Fruit fly (Drosophila melanogaster) whole organism, embryonic: ENCODE data around the gene CG31211.

ENCODE experiments used
- BEAF-32 ChIP-seq: fragments of 200-800 bp; sonication (Bioruptor generic); optimal IDR thresholded peaks from 3 replicates; lab custom pipeline; 2017; ENCODE audit warnings: missing biosample characterization, missing genetic modification characterization, mild to moderate bottlenecking, moderate library complexity, missing genetic modification reagents
- CG10267 ChIP-seq: fragments of 200-800 bp; sonication (Bioruptor generic); optimal IDR thresholded peaks from 2 replicates; lab custom pipeline; 2018; ENCODE audit warnings: missing biosample characterization, mild to moderate bottlenecking, missing genetic modification characterization, moderate library complexity
- CG10274 ChIP-seq: fragments of 200-800 bp; sonication (Bioruptor generic); optimal IDR thresholded peaks from 3 replicates; lab custom pipeline; 2017; ENCODE audit warnings: missing biosample characterization, mild to moderate bottlenecking, missing genetic modification characterization
- CG10462 ChIP-seq: fragments of 200-800 bp; sonication (Bioruptor generic); optimal IDR thresholded peaks from 2 replicates; lab custom pipeline; 2016; ENCODE audit warnings: missing biosample characterization, missing genetic modification characterization
- CG10979 ChIP-seq: fragments of 200-800 bp; sonication (Bioruptor generic); optimal IDR thresholded peaks from 2 replicates; lab custom pipeline; 2018; ENCODE audit warnings: missing biosample characterization, mild to moderate bottlenecking, missing genetic modification characterization, moderate library complexity
- CG11456 ChIP-seq: fragments of 200-800 bp; sonication (Bioruptor generic); IDR thresholded peaks from 3 replicates; pipeline ENCODE4 v1.3.6; 2022; ENCODE audit warnings: missing biosample characterization, missing genetic modification characterization
- CG12219 ChIP-seq: fragments of 200-800 bp; sonication (Bioruptor generic); optimal IDR thresholded peaks from 3 replicates; lab custom pipeline; 2018; ENCODE audit warnings: missing biosample characterization, mild to moderate bottlenecking, missing genetic modification characterization
- CG12236 ChIP-seq: fragments of 200-800 bp; sonication (Bioruptor generic); optimal IDR thresholded peaks from 2 replicates; lab custom pipeline; 2016; ENCODE audit warnings: missing biosample characterization, missing genetic modification characterization
- CG12299 ChIP-seq: fragments of 200-800 bp; sonication (Bioruptor generic); optimal IDR thresholded peaks from 2 replicates; lab custom pipeline; 2018; ENCODE audit warnings: missing biosample characterization, mild to moderate bottlenecking, missing genetic modification characterization
- CG12659 ChIP-seq: fragments of 200-800 bp; sonication (Bioruptor generic); optimal IDR thresholded peaks from 3 replicates; lab custom pipeline; 2017; ENCODE audit warnings: mild to moderate bottlenecking, missing biosample characterization, missing genetic modification reagents, missing genetic modification characterization
- CG12769 ChIP-seq: fragments of 200-800 bp; sonication (Bioruptor generic); optimal IDR thresholded peaks from 2 replicates; lab custom pipeline; 2019; ENCODE audit warnings: missing biosample characterization, mild to moderate bottlenecking, missing genetic modification characterization, moderate library complexity
- CG13296 ChIP-seq: fragments of 200-800 bp; sonication (Bioruptor generic); optimal IDR thresholded peaks from 3 replicates; lab custom pipeline; 2018; ENCODE audit warnings: missing biosample characterization, mild to moderate bottlenecking, missing genetic modification characterization
- CG13894 ChIP-seq: fragments of 200-800 bp; sonication (Bioruptor generic); optimal IDR thresholded peaks from 3 replicates; lab custom pipeline; 2018; ENCODE audit warnings: missing biosample characterization, mild to moderate bottlenecking, missing genetic modification characterization, moderate library complexity
- CG14050 ChIP-seq: fragments of 200-800 bp; sonication (Bioruptor generic); IDR thresholded peaks from 3 replicates; pipeline ENCODE4 v1.3.6; 2022; ENCODE audit warnings: missing biosample characterization, missing genetic modification characterization
- CG15073 ChIP-seq: fragments of 200-800 bp; sonication (Bioruptor generic); optimal IDR thresholded peaks from 2 replicates; lab custom pipeline; 2016; ENCODE audit warnings: missing biosample characterization, missing genetic modification characterization
- CG15479 ChIP-seq: fragments of 200-800 bp; sonication (Bioruptor generic); optimal IDR thresholded peaks from 3 replicates; lab custom pipeline; 2019; ENCODE audit warnings: missing biosample characterization, mild to moderate bottlenecking, missing genetic modification characterization, moderate library complexity
- CG1603 ChIP-seq: fragments of 200-800 bp; sonication (Bioruptor generic); optimal IDR thresholded peaks from 2 replicates; lab custom pipeline; 2019; ENCODE audit warnings: missing biosample characterization, mild to moderate bottlenecking, missing genetic modification characterization, moderate library complexity
- CG2120 ChIP-seq: fragments of 200-800 bp; sonication (Bioruptor generic); optimal IDR thresholded peaks from 3 replicates; lab custom pipeline; 2016; ENCODE audit warnings: missing biosample characterization, missing genetic modification characterization
- CG2712 ChIP-seq: fragments of 200-800 bp; optimal IDR thresholded peaks from 3 replicates; lab custom pipeline; 2019; ENCODE audit warnings: missing biosample characterization, mild to moderate bottlenecking, missing genetic modification characterization, moderate library complexity
- CG31365 ChIP-seq: fragments of 200-800 bp; sonication (Bioruptor generic); optimal IDR thresholded peaks from 2 replicates; lab custom pipeline; 2018; ENCODE audit warnings: missing biosample characterization, mild to moderate bottlenecking, missing genetic modification characterization
- CG3163 ChIP-seq: fragments of 200-800 bp; sonication (Bioruptor generic); optimal IDR thresholded peaks from 3 replicates; lab custom pipeline; 2016; ENCODE audit warnings: missing biosample characterization, missing genetic modification characterization
- CG8290 ChIP-seq, 3 experiments: fragments of 200-800 bp; sonication (Bioruptor generic); optimal IDR thresholded peaks; 2 replicates each; lab custom pipeline; 2016 to 2019; ENCODE audit warnings: missing biosample characterization in 3 of 3, missing genetic modification characterization in 3 of 3, mild to moderate bottlenecking in 2 of 3, moderate library complexity in 1 of 3
- CG8924 ChIP-seq: fragments of 200-800 bp; optimal IDR thresholded peaks from 3 replicates; lab custom pipeline; 2019; ENCODE audit warnings: missing biosample characterization, mild to moderate bottlenecking, missing genetic modification characterization, moderate library complexity
- CG9797 ChIP-seq: fragments of 200-800 bp; sonication (Bioruptor generic); optimal IDR thresholded peaks from 3 replicates; lab custom pipeline; 2018; ENCODE audit warnings: missing biosample characterization, mild to moderate bottlenecking, missing genetic modification characterization
- Dip3 ChIP-seq: fragments of 200-800 bp; sonication (Bioruptor generic); optimal IDR thresholded peaks from 3 replicates; lab custom pipeline; 2016; ENCODE audit warnings: missing biosample characterization, missing genetic modification characterization
- HHEX ChIP-seq: fragments of 200-800 bp; sonication (Bioruptor generic); optimal IDR thresholded peaks from 3 replicates; lab custom pipeline; 2017; ENCODE audit warnings: missing biosample characterization, mild to moderate bottlenecking, missing genetic modification characterization, missing genetic modification reagents
- HmgD ChIP-seq: fragments of 200-800 bp; sonication (Bioruptor generic); optimal IDR thresholded peaks from 3 replicates; lab custom pipeline; 2016; ENCODE audit warnings: missing biosample characterization, missing genetic modification characterization
- Mad ChIP-seq: fragments of 200-800 bp; sonication (Bioruptor generic); optimal IDR thresholded peaks from 2 replicates; lab custom pipeline; 2016; ENCODE audit warnings: missing biosample characterization, missing genetic modification characterization
- Scr ChIP-seq: fragments of 200-800 bp; sonication (Bioruptor generic); IDR thresholded peaks from 2 replicates; pipeline ENCODE4 v1.3.6; 2022; ENCODE audit warnings: missing biosample characterization, missing genetic modification characterization; ENCODE audit not compliant: partially characterized antibody
- Side ChIP-seq: fragments of 200-800 bp; sonication (Bioruptor generic); optimal IDR thresholded peaks from 2 replicates; lab custom pipeline; 2016; ENCODE audit warnings: missing biosample characterization, missing genetic modification characterization
- Usf ChIP-seq: fragments of 200-800 bp; sonication (Bioruptor generic); optimal IDR thresholded peaks from 2 replicates; lab custom pipeline; 2017; ENCODE audit warnings: missing genotype, missing biosample characterization, missing genetic modification characterization
- ab ChIP-seq: fragments of 200-800 bp; sonication (Bioruptor generic); optimal IDR thresholded peaks from 2 replicates; lab custom pipeline; 2016; ENCODE audit warnings: missing biosample characterization, missing genetic modification characterization
- amos ChIP-seq: fragments of 200-800 bp; sonication (Bioruptor generic); IDR thresholded peaks from 2 replicates; pipeline ENCODE4 v1.3.6; 2022; ENCODE audit warnings: missing biosample characterization, missing genetic modification characterization; ENCODE audit not compliant: partially characterized antibody
- cad ChIP-seq: fragments of >200 bp; optimal IDR thresholded peaks from 2 replicates; lab custom pipeline; 2017; ENCODE audit warnings: missing biosample characterization, missing genetic modification characterization
- gfzf ChIP-seq: fragments of 200-800 bp; sonication (Bioruptor generic); optimal IDR thresholded peaks from 2 replicates; lab custom pipeline; 2016; ENCODE audit warnings: missing biosample characterization, mild to moderate bottlenecking, missing genetic modification characterization, moderate library complexity
- her ChIP-seq: fragments of 200-800 bp; sonication (Bioruptor generic); optimal IDR thresholded peaks from 2 replicates; lab custom pipeline; 2016; ENCODE audit warnings: missing biosample characterization, missing genetic modification characterization
- jumu ChIP-seq: fragments of 200-800 bp; sonication (Bioruptor generic); optimal IDR thresholded peaks from 3 replicates; lab custom pipeline; 2016; ENCODE audit warnings: missing biosample characterization, missing genetic modification characterization
- ken ChIP-seq: fragments of 200-800 bp; sonication (Bioruptor generic); IDR thresholded peaks from 3 replicates; pipeline ENCODE4 v1.3.6; 2022; ENCODE audit warnings: missing biosample characterization, missing genetic modification characterization
- knrl ChIP-seq: fragments of 200-800 bp; sonication (Bioruptor generic); IDR thresholded peaks from 3 replicates; pipeline ENCODE4 v1.3.6; 2022; ENCODE audit warnings: missing biosample characterization, missing genetic modification characterization; ENCODE audit not compliant: partially characterized antibody
- lilli ChIP-seq: fragments of 200-800 bp; sonication (Bioruptor generic); optimal IDR thresholded peaks from 3 replicates; lab custom pipeline; 2016; ENCODE audit warnings: missing biosample characterization, missing genetic modification characterization
- mirr ChIP-seq: fragments of 200-800 bp; sonication (Bioruptor generic); optimal IDR thresholded peaks from 3 replicates; lab custom pipeline; 2018; ENCODE audit warnings: missing biosample characterization, mild to moderate bottlenecking, missing genetic modification characterization
- nerfin-1 ChIP-seq: fragments of 200-800 bp; sonication (Bioruptor generic); optimal IDR thresholded peaks from 3 replicates; lab custom pipeline; 2019; ENCODE audit warnings: missing biosample characterization, mild to moderate bottlenecking, missing genetic modification characterization, moderate library complexity
- nom ChIP-seq: fragments of 200-800 bp; sonication (Bioruptor generic); optimal IDR thresholded peaks from 2 replicates; lab custom pipeline; 2017; ENCODE audit warnings: missing biosample characterization, missing genetic modification characterization, mild to moderate bottlenecking, moderate library complexity, missing genetic modification reagents
- p53 ChIP-seq: fragments of 200-800 bp; sonication (Bioruptor generic); optimal IDR thresholded peaks from 2 replicates; lab custom pipeline; 2016; ENCODE audit warnings: missing biosample characterization, missing genetic modification characterization
- pb ChIP-seq: fragments of 200-800 bp; sonication (Bioruptor generic); optimal IDR thresholded peaks from 3 replicates; lab custom pipeline; 2016; ENCODE audit warnings: missing biosample characterization, missing genetic modification characterization
- pfk ChIP-seq: fragments of 200-800 bp; sonication (Bioruptor generic); optimal IDR thresholded peaks from 2 replicates; lab custom pipeline; 2018; ENCODE audit warnings: missing biosample characterization, mild to moderate bottlenecking, missing genetic modification characterization, moderate library complexity
- sim ChIP-seq: fragments of 200-800 bp; sonication (Bioruptor generic); IDR thresholded peaks from 2 replicates; pipeline ENCODE4 v1.3.6; 2022; ENCODE audit warnings: missing biosample characterization, missing genetic modification characterization
- tll ChIP-seq, 2 experiments: fragments of 200-800 bp in 1 of 2; fragments of >200 bp in 1 of 2; sonication (Bioruptor generic) in 1 of 2; optimal IDR thresholded peaks; 2 replicates each; lab custom pipeline; 2017 to 2019; ENCODE audit warnings: missing biosample characterization in 2 of 2, missing genetic modification characterization in 2 of 2, mild to moderate bottlenecking in 1 of 2, moderate library complexity in 1 of 2
- zen2 ChIP-seq: fragments of 200-800 bp; sonication (Bioruptor generic); IDR thresholded peaks from 3 replicates; pipeline ENCODE4 v1.3.6; 2022; ENCODE audit warnings: missing biosample characterization, missing genetic modification characterization; ENCODE audit not compliant: partially characterized antibody

Gene CG31211

dm6 chr3R:11948903-11949358 lies 549 bp upstream of the CG31211 start, which contains the start of gene Cad87A (continued):
- TF ChIP-seq tll (GFP tag; optimal IDR thresholded peaks at IDR 0.05; lab: Kevin White, UChicago), result peak in 1 of 2 experiments; percentile 85
- TF ChIP-seq BEAF-32 (GFP tag; lab: Kevin White, UChicago), result peak; percentile 7
- peak; percentile 45 for TF ChIP-seq CG13296 (GFP tag; lab: Kevin White, UChicago)
- TF ChIP-seq CG2712 (tag; lab: Kevin White, UChicago), result peak; percentile 28
- no peak for TF ChIP-seq CG10979
- no peak for TF ChIP-seq sim (GFP tag; lab: Robert Waterston, UW)
- TF ChIP-seq CG12769 (tag; lab: Kevin White, UChicago), result peak; percentile 52
- no peak for TF ChIP-seq CG2120
- peak; percentile 65 for TF ChIP-seq nerfin-1
- no peak for TF ChIP-seq Usf (GFP tag; lab: Kevin White, UChicago)
- no peak for TF ChIP-seq Dip3 (GFP tag; lab: Kevin White, UChicago)
- peak; percentile 43 for TF ChIP-seq pfk (GFP tag; lab: Kevin White, UChicago)
- TF ChIP-seq CG31365 (tag; lab: Kevin White, UChicago), result peak; percentile 51
- TF ChIP-seq knrl (GFP tag; lab: Robert Waterston, UW), result no peak
- peak; percentile 38 for TF ChIP-seq HmgD (GFP tag; lab: Kevin White, UChicago)
- TF ChIP-seq CG9797 (GFP tag; lab: Kevin White, UChicago), result peak; percentile 91
- no peak for TF ChIP-seq CG10274 (GFP tag; lab: Kevin White, UChicago)
- TF ChIP-seq her (GFP tag; lab: Kevin White, UChicago), result peak; percentile 21
- TF ChIP-seq cad (GFP tag; lab: Kevin White, UChicago), result no peak
- peak; percentile 49 for TF ChIP-seq CG1603 (tag; lab: Kevin White, UChicago)
- TF ChIP-seq CG8924, result peak; percentile 78
- no peak for TF ChIP-seq CG11456 (GFP tag; lab: Robert Waterston, UW)
- no peak for TF ChIP-seq CG8290 (GFP tag; optimal IDR thresholded peaks at IDR 0.05; lab: Kevin White, UChicago)
- peak in 1 of 2 experiments; percentile 65 for TF ChIP-seq CG8290 (tag; optimal IDR thresholded peaks at IDR 0.05; lab: Kevin White, UChicago)
- TF ChIP-seq CG10267, result peak; percentile 49
- no peak for TF ChIP-seq CG10462 (GFP tag; lab: Kevin White, UChicago)
- TF ChIP-seq ab (GFP tag; lab: Kevin White, UChicago), result no peak
- no peak for TF ChIP-seq Mad
- peak; percentile 49 for TF ChIP-seq CG3163 (GFP tag; lab: Kevin White, UChicago)
- peak; percentile 57 for TF ChIP-seq p53 (GFP tag; lab: Kevin White, UChicago)
- TF ChIP-seq CG12236, result no peak
- TF ChIP-seq gfzf (GFP tag; lab: Kevin White, UChicago), result peak; percentile 91
- TF ChIP-seq CG15479 (GFP tag; lab: Kevin White, UChicago), result peak; percentile 24
- peak; percentile 52 for TF ChIP-seq CG13894
- TF ChIP-seq jumu (GFP tag; lab: Kevin White, UChicago), result no peak
- no peak for TF ChIP-seq Scr (GFP tag; lab: Robert Waterston, UW)
- peak; percentile 57 for TF ChIP-seq CG12299 (tag; lab: Kevin White, UChicago)
- TF ChIP-seq CG12219 (GFP tag; lab: Kevin White, UChicago), result peak; percentile 9
- peak; percentile 21 for TF ChIP-seq CG12659 (GFP tag; lab: Kevin White, UChicago)
- TF ChIP-seq pb, result no peak
- peak; percentile 13 for TF ChIP-seq HHEX (GFP tag; lab: Kevin White, UChicago)
- no peak for TF ChIP-seq zen2 (GFP tag; lab: Robert Waterston, UW)
- no peak for TF ChIP-seq ken
- peak; percentile 77 for TF ChIP-seq nom (GFP tag; lab: Kevin White, UChicago)
- peak; percentile 67 for TF ChIP-seq mirr (GFP tag; lab: Kevin White, UChicago)
- TF ChIP-seq Side (GFP tag; lab: Kevin White, UChicago), result peak; percentile 47
- no peak for TF ChIP-seq lilli (GFP tag; lab: Kevin White, UChicago)
- TF ChIP-seq CG14050 (GFP tag; lab: Robert Waterston, UW), result no peak
- no peak for TF ChIP-seq CG15073 (GFP tag; lab: Kevin White, UChicago)
- TF ChIP-seq amos (GFP tag; lab: Robert Waterston, UW), result no peak
